Fruit fly (Drosophila melanogaster) whole organism, embryonic: ENCODE results near the gene CG43815.
A peak's percentile ranks its signal among the peaks of the same experiment; 100 is the strongest.

ENCODE experiments used
- Atf3 ChIP-seq: fragments of 200-800 bp; sonication (Bioruptor generic); optimal IDR thresholded peaks from 3 replicates; lab custom pipeline; 2016; ENCODE audit warnings: missing biosample characterization, missing genetic modification characterization
- B-H2 ChIP-seq: fragments of 200-800 bp; sonication (Bioruptor generic); optimal IDR thresholded peaks from 2 replicates; lab custom pipeline; 2018; ENCODE audit warnings: missing biosample characterization, mild to moderate bottlenecking, missing genetic modification characterization
- CG11456 ChIP-seq: fragments of 200-800 bp; sonication (Bioruptor generic); IDR thresholded peaks from 3 replicates; pipeline ENCODE4 v1.3.6; 2022; ENCODE audit warnings: missing biosample characterization, missing genetic modification characterization
- CG1233 ChIP-seq: fragments of 200-800 bp; sonication (Bioruptor generic); optimal IDR thresholded peaks from 4 replicates; lab custom pipeline; 2018; ENCODE audit warnings: missing biosample characterization, mild to moderate bottlenecking, missing genetic modification characterization
- CG12769 ChIP-seq: fragments of 200-800 bp; sonication (Bioruptor generic); optimal IDR thresholded peaks from 2 replicates; lab custom pipeline; 2019; ENCODE audit warnings: missing biosample characterization, mild to moderate bottlenecking, missing genetic modification characterization, moderate library complexity
- CG12942 ChIP-seq: fragments of 200-800 bp; sonication (Bioruptor generic); optimal IDR thresholded peaks from 3 replicates; lab custom pipeline; 2016; ENCODE audit warnings: missing biosample characterization, missing genetic modification characterization
- CG14710 ChIP-seq: fragments of 200-800 bp; sonication (Bioruptor generic); optimal IDR thresholded peaks from 3 replicates; lab custom pipeline; 2019; ENCODE audit warnings: missing biosample characterization, mild to moderate bottlenecking, missing genetic modification characterization, moderate library complexity
- CG1603 ChIP-seq: fragments of 200-800 bp; sonication (Bioruptor generic); optimal IDR thresholded peaks from 2 replicates; lab custom pipeline; 2019; ENCODE audit warnings: missing biosample characterization, mild to moderate bottlenecking, missing genetic modification characterization, moderate library complexity
- CG17361 ChIP-seq: fragments of 200-800 bp; sonication (Bioruptor generic); IDR thresholded peaks from 3 replicates; pipeline ENCODE4 v1.3.6; 2022; ENCODE audit warnings: missing biosample characterization, missing genetic modification characterization
- CG2199 ChIP-seq: fragments of 200-800 bp; sonication (Bioruptor generic); IDR thresholded peaks from 3 replicates; pipeline ENCODE4 v1.3.6; 2022; ENCODE audit warnings: missing biosample characterization, missing genetic modification characterization
- CG7271 ChIP-seq: fragments of 200-800 bp; sonication (Bioruptor generic); optimal IDR thresholded peaks from 2 replicates; lab custom pipeline; 2018; ENCODE audit warnings: missing biosample characterization, mild to moderate bottlenecking, missing genetic modification characterization, moderate library complexity
- CG8388 ChIP-seq: fragments of 200-800 bp; sonication (Bioruptor generic); optimal IDR thresholded peaks from 2 replicates; lab custom pipeline; 2019; ENCODE audit warnings: missing biosample characterization, mild to moderate bottlenecking, missing genetic modification characterization, moderate library complexity
- CG8924 ChIP-seq: fragments of 200-800 bp; optimal IDR thresholded peaks from 3 replicates; lab custom pipeline; 2019; ENCODE audit warnings: missing biosample characterization, mild to moderate bottlenecking, missing genetic modification characterization, moderate library complexity
- D19A ChIP-seq: fragments of 200-800 bp; optimal IDR thresholded peaks from 3 replicates; lab custom pipeline; 2019; ENCODE audit warnings: missing biosample characterization, mild to moderate bottlenecking, missing genetic modification characterization, moderate library complexity
- Doc2 ChIP-seq: fragments of 200-800 bp; sonication (Bioruptor generic); IDR thresholded peaks from 2 replicates; pipeline ENCODE4 v1.3.6; 2022; ENCODE audit warnings: missing biosample characterization, missing genetic modification characterization
- Eip74EF ChIP-seq, 2 experiments: fragments of 200-800 bp in 1 of 2; fragments of >200 bp in 1 of 2; sonication (Bioruptor generic) in 1 of 2; optimal IDR thresholded peaks; 2 replicates each; lab custom pipeline; 2017 to 2019; ENCODE audit warnings: missing biosample characterization in 2 of 2, missing genetic modification characterization in 2 of 2, mild to moderate bottlenecking in 1 of 2, moderate library complexity in 1 of 2
- H15 ChIP-seq: fragments of 200-800 bp; sonication (Bioruptor generic); IDR thresholded peaks from 3 replicates; pipeline ENCODE4 v1.3.6; 2022; ENCODE audit warnings: missing biosample characterization, missing genetic modification characterization
- HLH54F ChIP-seq: fragments of 200-800 bp; sonication (Bioruptor generic); optimal IDR thresholded peaks from 3 replicates; lab custom pipeline; 2016; ENCODE audit warnings: missing biosample characterization, missing genetic modification characterization
- Mad ChIP-seq: fragments of 200-800 bp; sonication (Bioruptor generic); optimal IDR thresholded peaks from 2 replicates; lab custom pipeline; 2016; ENCODE audit warnings: missing biosample characterization, missing genetic modification characterization
- Med ChIP-seq: fragments of 200-800 bp; sonication (Bioruptor generic); peaks from one replicate; lab custom pipeline; 2016; ENCODE audit warnings: missing biosample characterization, missing genetic modification characterization, mild to moderate bottlenecking, inconsistent platforms, moderate library complexity
- Myb ChIP-seq: fragments of 200-800 bp; sonication (Bioruptor generic); optimal IDR thresholded peaks from 2 replicates; lab custom pipeline; 2016; ENCODE audit warnings: missing biosample characterization, missing genetic modification characterization
- btn ChIP-seq: fragments of 200-800 bp; sonication (Bioruptor generic); optimal IDR thresholded peaks from 2 replicates; lab custom pipeline; 2016; ENCODE audit warnings: missing biosample characterization, missing genetic modification characterization
- cad ChIP-seq: fragments of >200 bp; optimal IDR thresholded peaks from 2 replicates; lab custom pipeline; 2017; ENCODE audit warnings: missing biosample characterization, missing genetic modification characterization
- dmrt11E ChIP-seq: fragments of 200-800 bp; sonication (Bioruptor generic); optimal IDR thresholded peaks from 3 replicates; lab custom pipeline; 2018; ENCODE audit warnings: missing biosample characterization, mild to moderate bottlenecking, missing genetic modification characterization, moderate library complexity
- eyg ChIP-seq: fragments of 200-800 bp; sonication (Bioruptor generic); optimal IDR thresholded peaks from 3 replicates; lab custom pipeline; 2016; ENCODE audit warnings: missing biosample characterization, missing genetic modification characterization
- grn ChIP-seq: fragments of 200-800 bp; sonication (Bioruptor generic); optimal IDR thresholded peaks from 3 replicates; lab custom pipeline; 2017; ENCODE audit warnings: missing biosample characterization, missing genetic modification characterization
- jing ChIP-seq: fragments of 200-800 bp; sonication (Bioruptor generic); optimal IDR thresholded peaks from 2 replicates; lab custom pipeline; 2018; ENCODE audit warnings: missing biosample characterization, mild to moderate bottlenecking, missing genetic modification characterization
- prd ChIP-seq, 3 experiments: fragments of >200 bp in 2 of 3; fragments of 200-800 bp in 1 of 3; sonication (Bioruptor generic) in 1 of 3; optimal IDR thresholded peaks in 2 of 3; IDR thresholded peaks in 1 of 3; 2 replicates in 2 of 3; 3 replicates in 1 of 3; pipeline versions ENCODE4 v1.3.6 to Lab custom; 2017 to 2022; ENCODE audit warnings: missing biosample characterization in 1 of 3, missing genetic modification characterization in 1 of 3
- pros ChIP-seq: fragments of 200-800 bp; sonication (Bioruptor generic); optimal IDR thresholded peaks from 3 replicates; lab custom pipeline; 2019; ENCODE audit warnings: missing biosample characterization, mild to moderate bottlenecking, missing genetic modification characterization, moderate library complexity
- sd ChIP-seq: fragments of 200-800 bp; sonication (Bioruptor generic); optimal IDR thresholded peaks from 3 replicates; lab custom pipeline; 2018; ENCODE audit warnings: missing biosample characterization, mild to moderate bottlenecking, missing genetic modification characterization, moderate library complexity
- sim ChIP-seq: fragments of 200-800 bp; sonication (Bioruptor generic); IDR thresholded peaks from 2 replicates; pipeline ENCODE4 v1.3.6; 2022; ENCODE audit warnings: missing biosample characterization, missing genetic modification characterization
- slp2 ChIP-seq: fragments of 200-800 bp; sonication (Bioruptor generic); optimal IDR thresholded peaks from 2 replicates; lab custom pipeline; 2016; ENCODE audit warnings: missing biosample characterization, missing genetic modification characterization
- tll ChIP-seq, 2 experiments: fragments of 200-800 bp in 1 of 2; fragments of >200 bp in 1 of 2; sonication (Bioruptor generic) in 1 of 2; optimal IDR thresholded peaks; 2 replicates each; lab custom pipeline; 2017 to 2019; ENCODE audit warnings: missing biosample characterization in 2 of 2, missing genetic modification characterization in 2 of 2, mild to moderate bottlenecking in 1 of 2, moderate library complexity in 1 of 2
- twi ChIP-seq: fragments of 200-800 bp; optimal IDR thresholded peaks from 2 replicates; lab custom pipeline; 2019; ENCODE audit warnings: missing biosample characterization, mild to moderate bottlenecking, missing genetic modification characterization, moderate library complexity
- zen ChIP-seq: fragments of 200-800 bp; sonication (Bioruptor generic); optimal IDR thresholded peaks from 3 replicates; lab custom pipeline; 2018; ENCODE audit warnings: missing biosample characterization, mild to moderate bottlenecking, missing genetic modification characterization, moderate library complexity

CG43815 gene

DNA sequence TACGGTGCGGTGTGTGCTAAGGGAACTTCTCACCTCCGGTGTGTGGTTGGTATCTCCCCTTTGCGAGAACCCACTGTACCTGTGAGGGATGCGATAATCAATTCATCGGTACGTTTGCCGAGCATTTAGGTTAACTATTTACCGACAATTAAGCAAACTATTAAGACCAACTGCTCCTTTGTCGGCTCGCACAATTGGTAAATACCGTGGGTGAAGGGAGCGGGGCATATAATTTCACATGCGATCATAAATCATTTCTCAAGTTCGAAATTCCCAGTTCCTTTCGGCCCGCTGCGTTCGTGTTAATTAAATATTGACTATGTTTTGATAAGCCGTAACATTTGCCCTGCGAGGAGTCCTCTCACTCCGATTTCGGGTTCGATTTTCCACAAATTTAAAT lies 27.1 kb upstream of the CG43815 start (continued):
- TF ChIP-seq dmrt11E (tag; lab: Kevin White, UChicago) = peak; percentile 30
- peak; percentile 11 for TF ChIP-seq cad (GFP tag; lab: Kevin White, UChicago)
- peak; percentile 4 for TF ChIP-seq pros
- no peak for TF ChIP-seq Mad (GFP tag; lab: Kevin White, UChicago)
- TF ChIP-seq CG14710 (tag; lab: Kevin White, UChicago) = peak; percentile 20
- no peak for TF ChIP-seq CG17361 (GFP tag; lab: Robert Waterston, UW)
- TF ChIP-seq CG1233 (GFP tag; lab: Kevin White, UChicago) = peak; percentile 2

dm6 chr2L:3549742-3550141 lies 26.3 kb upstream of the CG43815 start:
- TF ChIP-seq CG11456 (GFP tag; lab: Robert Waterston, UW) (0 out of 3 replicates have a peak, but pooled peaks have one; percentile 36), tll (GFP tag; optimal IDR thresholded peaks at IDR 0.05; lab: Kevin White, UChicago) (peak in 1 of 2 experiments; percentile 63), zen (tag; lab: Kevin White, UChicago) (peak; percentile 83), jing (no peak), slp2 (GFP tag; lab: Kevin White, UChicago) (no peak), btn (GFP tag; lab: Kevin White, UChicago) (no peak), twi (peak; percentile 60), CG12942 (GFP tag; lab: Kevin White, UChicago) (no peak), HLH54F (GFP tag; lab: Kevin White, UChicago) (no peak), CG8924 (tag; lab: Kevin White, UChicago) (no peak), H15 (0 out of 3 replicates have a peak, but pooled peaks have one; percentile 10), prd (optimal IDR thresholded peaks at IDR 0.05; lab: Kevin White, UChicago) (no peak), prd (GFP tag; IDR thresholded peaks at IDR 0.05; lab: Robert Waterston, UW) (0 out of 3 replicates have a peak, but pooled peaks have one; percentile 22), CG8388 (GFP tag; lab: Kevin White, UChicago) (no peak)

DNA sequence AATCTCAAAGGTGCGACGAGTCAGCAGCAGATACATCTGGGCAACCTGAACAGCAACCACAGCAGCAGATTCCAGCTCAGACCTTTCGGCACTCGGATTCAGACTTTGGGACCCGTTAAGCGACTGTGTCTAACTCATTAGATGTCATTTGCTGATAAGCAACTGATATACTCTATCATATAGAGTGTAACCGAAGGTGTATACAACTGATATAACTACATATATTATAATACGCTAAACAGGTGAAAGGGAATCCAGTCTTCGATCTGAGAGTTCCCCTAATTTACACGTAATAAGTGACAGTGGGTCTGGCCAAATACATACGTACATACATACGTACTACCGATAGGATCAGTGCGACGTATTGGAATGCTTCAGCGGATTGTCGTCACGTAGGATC lies 25.4 kb upstream of the CG43815 start:
- TF ChIP-seq pros = no peak
- TF ChIP-seq Myb (GFP tag; lab: Kevin White, UChicago) = no peak
- TF ChIP-seq CG7271 (tag; lab: Kevin White, UChicago) = no peak
- peak; percentile 13 for TF ChIP-seq sd
- TF ChIP-seq Doc2 (GFP tag; lab: Robert Waterston, UW) = no peak
- peak; percentile 43 for TF ChIP-seq Med (GFP tag; lab: Kevin White, UChicago)
- 0 out of 3 replicates have a peak, but pooled peaks have one; percentile 15 for TF ChIP-seq CG2199 (GFP tag; lab: Robert Waterston, UW)
- no peak for TF ChIP-seq Atf3 (GFP tag; lab: Kevin White, UChicago)
- no peak for TF ChIP-seq Eip74EF (GFP tag; optimal IDR thresholded peaks at IDR 0.05; lab: Kevin White, UChicago)
- no peak for TF ChIP-seq HLH54F (GFP tag; lab: Kevin White, UChicago)
- peak; percentile 3 for TF ChIP-seq CG1603
- peak; percentile 92 for TF ChIP-seq D19A
- no peak for TF ChIP-seq prd (optimal IDR thresholded peaks at IDR 0.05; lab: Kevin White, UChicago)
- TF ChIP-seq prd (GFP tag; IDR thresholded peaks at IDR 0.05; lab: Robert Waterston, UW) = 0 out of 3 replicates have a peak, but pooled peaks have one; percentile 18
- TF ChIP-seq grn = peak; percentile 84
- TF ChIP-seq CG12769 = peak; percentile 11
- TF ChIP-seq B-H2 (GFP tag; lab: Kevin White, UChicago) = no peak
- TF ChIP-seq sim (GFP tag; lab: Robert Waterston, UW) = no peak
- no peak for TF ChIP-seq eyg (GFP tag; lab: Kevin White, UChicago)
- TF ChIP-seq CG11456 (GFP tag; lab: Robert Waterston, UW) = 0 out of 3 replicates have a peak, but pooled peaks have one; percentile 16
- no peak for TF ChIP-seq CG17361 (GFP tag; lab: Robert Waterston, UW)
